Worm (Caenorhabditis elegans): Measurements from ENCODE around the gene C07G1.7.

The C07G1.7 gene

DNA sequence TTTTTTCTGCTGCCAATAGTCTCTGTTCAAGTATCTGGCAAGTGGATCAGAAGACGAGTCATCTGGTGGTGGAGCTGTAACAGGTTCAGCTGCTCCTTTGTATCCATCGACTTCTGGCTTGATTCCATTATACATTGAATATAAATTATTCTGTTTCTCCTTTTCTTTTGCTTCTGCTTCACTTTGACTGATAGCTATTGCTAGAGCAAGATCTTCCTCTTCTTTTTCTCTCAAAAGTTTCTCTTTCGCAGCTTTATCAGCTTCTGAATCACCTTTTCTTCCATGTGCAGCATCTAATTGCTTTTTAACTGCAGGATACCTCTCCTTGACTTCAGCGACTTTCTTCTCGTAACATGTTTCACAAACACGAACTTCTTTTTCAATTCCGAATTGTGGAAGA is 8.1 kb downstream of the C07G1.7 start:
- no peak for TF ChIP-seq W03F9.2 (tag; optimal IDR thresholded peaks at IDR 0.05)
- no peak for TF ChIP-seq dao-5 (tag; optimal IDR thresholded peaks at IDR 0.05)
- TF ChIP-seq him-1 (tag; optimal IDR thresholded peaks at IDR 0.05), result no peak

- TF ChIP-seq W03F9.2 (tag; optimal IDR thresholded peaks at IDR 0.05) (no peak), him-1 (tag; optimal IDR thresholded peaks at IDR 0.05) (no peak), dao-5 (tag; optimal IDR thresholded peaks at IDR 0.05) (no peak)
These were observed 10.5 kb downstream of the C07G1.7 start, which contains the start of gene glrx-22 for ce11 chrIV:8201133-8201532. Gene glrx-22, minus strand, starts transcription at chrIV:8201233.

DNA sequence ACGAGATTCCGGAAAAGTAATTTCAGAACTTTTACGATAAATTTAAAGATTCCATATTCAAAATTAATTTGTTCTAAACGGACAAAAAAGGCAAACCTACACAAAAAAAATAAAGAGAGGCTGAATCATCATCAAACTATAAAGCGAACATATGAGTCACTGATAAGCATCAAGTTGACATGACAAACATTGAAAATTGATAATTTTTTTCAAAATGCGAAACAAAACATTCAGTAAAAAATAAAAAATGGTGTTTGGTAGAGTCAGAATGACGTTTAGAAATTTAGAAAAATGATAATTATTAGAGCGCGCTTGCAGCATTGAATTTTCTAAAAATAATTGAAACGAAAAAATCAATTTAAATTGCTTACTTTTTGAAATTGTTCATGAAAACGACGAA is 11.8 kb downstream of the C07G1.7 start:
- no peak for TF ChIP-seq dao-5 (tag; optimal IDR thresholded peaks at IDR 0.05)
- TF ChIP-seq him-1 (tag; optimal IDR thresholded peaks at IDR 0.05), result no peak
- TF ChIP-seq W03F9.2 (tag; optimal IDR thresholded peaks at IDR 0.05), result no peak

DNA sequence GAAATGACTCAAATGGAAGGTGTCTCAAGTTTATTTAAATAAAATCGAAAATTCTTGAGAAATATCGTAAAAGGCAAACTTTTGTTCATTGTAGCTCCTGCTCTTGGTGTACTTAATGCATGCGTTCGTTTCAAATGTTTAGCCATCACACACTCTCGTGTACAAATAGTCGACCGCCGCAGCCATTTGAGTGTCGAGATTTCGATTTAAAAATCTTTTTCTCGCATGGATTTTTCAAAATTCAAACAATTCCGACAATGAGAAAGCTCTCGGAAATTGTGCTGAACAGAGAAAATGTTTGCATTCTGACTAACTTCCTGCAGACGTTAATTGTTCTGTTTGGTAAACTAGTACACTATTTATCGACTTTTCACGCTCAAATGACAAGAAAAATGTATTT is 12.4 kb downstream of the C07G1.7 start:
- TF ChIP-seq W03F9.2 (tag; optimal IDR thresholded peaks at IDR 0.05), result no peak
- no peak for TF ChIP-seq him-1 (tag; optimal IDR thresholded peaks at IDR 0.05)
- TF ChIP-seq dao-5 (tag; optimal IDR thresholded peaks at IDR 0.05), result no peak

ce11 chrIV:8198851-8199250 is 12.8 kb downstream of the C07G1.7 start, which contains the start of gene wsp-1:
Gene wsp-1, minus strand, starts transcription at chrIV:8198951.
- TF ChIP-seq him-1 (tag; optimal IDR thresholded peaks at IDR 0.05) (no peak), dao-5 (tag; optimal IDR thresholded peaks at IDR 0.05) (no peak), W03F9.2 (tag; optimal IDR thresholded peaks at IDR 0.05) (no peak)

- TF ChIP-seq him-1 (tag; optimal IDR thresholded peaks at IDR 0.05) (no peak), W03F9.2 (tag; optimal IDR thresholded peaks at IDR 0.05) (no peak), dao-5 (tag; optimal IDR thresholded peaks at IDR 0.05) (no peak)
These were observed 18.8 kb downstream of the C07G1.7 start for ce11 chrIV:8192878-8193277.

DNA sequence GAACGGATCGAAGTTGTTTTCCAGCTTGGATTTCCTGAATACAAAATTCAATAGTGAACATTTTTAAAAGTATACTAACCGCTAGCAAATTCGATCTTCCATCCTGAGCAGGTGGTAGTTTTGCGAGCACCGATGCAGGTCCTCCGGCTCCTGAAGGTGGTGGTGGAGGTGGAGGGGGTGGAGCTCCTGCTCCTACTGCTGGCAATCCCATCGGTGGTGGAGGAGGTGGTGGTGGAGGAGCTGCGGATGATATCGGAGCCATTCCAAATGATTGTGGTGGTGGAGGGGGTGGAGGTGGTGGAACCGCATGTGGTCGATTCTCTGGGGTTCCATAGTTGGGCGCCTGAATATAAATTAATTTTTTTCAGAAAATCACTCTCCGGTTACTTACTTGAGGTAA is 22.0 kb downstream of the C07G1.7 start:
- TF ChIP-seq dao-5 (tag; optimal IDR thresholded peaks at IDR 0.05) (no peak), W03F9.2 (tag; optimal IDR thresholded peaks at IDR 0.05) (no peak)

DNA sequence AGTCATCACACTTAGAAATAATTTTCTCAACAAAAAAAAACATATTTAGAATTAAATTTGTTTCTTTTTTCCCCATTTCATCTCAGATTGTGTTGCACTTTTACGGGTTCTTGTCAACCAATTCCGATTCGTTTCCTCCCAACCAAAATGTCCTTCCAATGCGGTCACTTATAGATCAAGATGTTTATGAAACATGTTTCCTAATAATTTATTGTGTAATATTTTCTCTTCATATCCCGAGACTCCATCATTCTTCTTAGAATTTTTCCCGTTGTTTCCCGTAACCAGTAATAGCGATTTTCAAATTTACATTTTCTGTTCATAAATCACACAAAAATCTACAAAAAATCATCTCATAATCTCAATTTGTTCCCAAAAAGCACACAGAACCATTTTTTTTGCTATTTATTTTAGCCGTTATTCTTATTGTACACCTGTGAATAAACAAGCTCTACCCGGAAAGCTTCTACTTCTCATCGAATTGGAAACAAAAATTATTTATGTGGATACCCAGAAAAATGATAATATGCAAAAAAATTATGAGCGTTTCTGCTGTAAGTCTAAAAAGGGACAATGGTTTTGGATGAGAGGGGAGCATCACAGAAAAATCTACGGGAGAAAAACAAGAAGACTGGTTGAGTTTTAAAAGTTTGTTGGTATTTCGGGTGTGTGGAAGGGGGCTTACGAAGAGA is 23.1 kb downstream of the C07G1.7 start:
- TF ChIP-seq dao-5 (tag; optimal IDR thresholded peaks at IDR 0.05), result no peak
- no peak for TF ChIP-seq W03F9.2 (tag; optimal IDR thresholded peaks at IDR 0.05)
- TF ChIP-seq him-1 (tag; optimal IDR thresholded peaks at IDR 0.05), result no peak

DNA sequence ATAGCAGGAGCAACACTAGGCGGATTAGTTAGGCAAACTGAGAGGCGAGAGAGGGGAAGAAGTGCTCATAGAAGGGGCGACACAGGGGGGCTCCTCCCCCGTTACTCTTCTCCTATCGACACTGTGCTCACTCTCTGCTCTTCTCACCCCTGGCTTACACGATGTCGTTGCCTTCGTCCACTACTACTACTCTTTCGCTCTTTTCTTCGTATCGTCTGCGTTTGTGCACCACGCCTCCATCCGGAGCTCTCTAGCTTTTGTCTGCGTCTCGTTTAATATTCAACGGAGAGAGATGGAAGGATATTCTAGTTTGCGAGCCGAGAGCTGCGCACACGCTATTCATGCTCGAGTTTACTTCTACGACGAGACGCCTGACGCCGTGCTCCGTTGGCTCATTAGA is 28.3 kb downstream of the C07G1.7 start:
- TF ChIP-seq dao-5 (tag; optimal IDR thresholded peaks at IDR 0.05) (no peak), W03F9.2 (tag; optimal IDR thresholded peaks at IDR 0.05) (no peak), him-1 (tag; optimal IDR thresholded peaks at IDR 0.05) (peak; percentile 50)

DNA sequence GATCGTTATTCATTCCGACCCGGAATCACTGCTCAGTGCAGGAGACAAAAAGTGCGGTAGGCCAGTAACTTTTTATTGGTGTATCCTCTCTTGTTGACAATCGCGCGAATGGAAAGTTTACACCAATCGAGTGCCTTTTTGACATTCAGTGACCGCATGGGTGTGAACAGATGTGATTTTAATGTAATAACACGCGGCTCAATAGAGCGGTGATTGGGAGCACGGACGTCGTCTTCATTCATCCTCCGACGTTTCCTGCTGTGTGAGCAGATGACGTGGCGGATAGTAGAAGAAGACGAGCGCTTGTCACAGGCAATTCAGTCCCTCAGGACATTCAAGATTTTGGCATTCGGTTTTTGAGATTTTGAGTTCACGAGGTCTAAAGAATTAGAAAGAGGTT is 29.1 kb downstream of the C07G1.7 start:
- TF ChIP-seq him-1 (tag; optimal IDR thresholded peaks at IDR 0.05) (no peak), W03F9.2 (tag; optimal IDR thresholded peaks at IDR 0.05) (no peak), dao-5 (tag; optimal IDR thresholded peaks at IDR 0.05) (no peak)

ce11 chrIV:8181404-8181803 is 30.2 kb downstream of the C07G1.7 start:
- no peak for TF ChIP-seq him-1 (tag; optimal IDR thresholded peaks at IDR 0.05)
- no peak for TF ChIP-seq dao-5 (tag; optimal IDR thresholded peaks at IDR 0.05)
- TF ChIP-seq W03F9.2 (tag; optimal IDR thresholded peaks at IDR 0.05), result no peak

ce11 chrIV:8175686-8176532 is 35.7 kb downstream of the C07G1.7 start, which contains the start of gene pct-1:
Gene pct-1, plus strand, starts transcription at chrIV:8176482.
- TF ChIP-seq W03F9.2 (tag; optimal IDR thresholded peaks at IDR 0.05) (no peak), him-1 (tag; optimal IDR thresholded peaks at IDR 0.05) (no peak), dao-5 (tag; optimal IDR thresholded peaks at IDR 0.05) (no peak)

DNA sequence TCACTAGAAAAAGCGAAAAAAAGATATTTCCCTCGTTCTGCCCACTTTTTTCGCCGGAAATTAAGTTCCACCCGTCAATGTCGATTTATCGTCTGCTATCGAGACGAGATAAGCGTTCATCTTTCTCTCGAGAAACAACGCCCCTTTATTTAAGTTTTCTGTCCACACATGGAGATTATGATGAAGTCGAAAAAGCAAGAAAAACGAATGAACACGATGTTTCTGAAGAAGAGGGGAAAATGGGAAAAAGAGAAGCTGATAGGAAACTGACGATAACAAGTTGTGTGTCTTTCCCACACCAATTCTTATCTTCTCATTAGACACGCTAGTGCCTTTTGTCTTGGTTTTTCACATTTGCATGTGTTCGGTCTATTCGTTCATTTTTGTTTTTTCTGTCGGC is 36.9 kb downstream of the C07G1.7 start:
- TF ChIP-seq him-1 (tag; optimal IDR thresholded peaks at IDR 0.05) (no peak), dao-5 (tag; optimal IDR thresholded peaks at IDR 0.05) (no peak), W03F9.2 (tag; optimal IDR thresholded peaks at IDR 0.05) (no peak)

DNA sequence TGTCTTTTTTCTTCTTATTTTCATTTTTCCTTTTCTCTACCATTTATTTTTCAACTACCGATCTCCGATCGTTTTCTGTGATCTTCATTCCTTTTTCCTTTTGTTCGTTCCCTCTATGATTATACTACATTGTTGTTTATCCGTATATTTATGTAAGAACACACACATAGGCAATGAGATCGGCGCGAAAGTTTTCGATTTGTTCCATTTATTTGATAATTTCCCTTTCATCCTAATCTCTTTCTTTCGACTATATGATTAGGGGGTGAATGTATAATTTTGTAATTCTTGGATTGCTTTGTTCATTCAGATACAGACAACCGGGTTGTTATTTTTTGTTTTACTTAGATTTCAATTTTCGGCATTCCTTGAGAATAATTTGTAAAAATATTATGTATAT is 38.0 kb downstream of the C07G1.7 start:
- no peak for TF ChIP-seq W03F9.2 (tag; optimal IDR thresholded peaks at IDR 0.05)
- TF ChIP-seq him-1 (tag; optimal IDR thresholded peaks at IDR 0.05), result no peak
- no peak for TF ChIP-seq dao-5 (tag; optimal IDR thresholded peaks at IDR 0.05)

All from whole organism, L4/young adult.